Fruit fly (Drosophila melanogaster): ENCODE measurements around the gene scpr-B.

- no peak for TF ChIP-seq CG8119 (GFP tag; IDR thresholded peaks at IDR 0.05)
- no peak for TF ChIP-seq Blimp-1 (GFP tag; optimal IDR thresholded peaks at IDR 0.05)
- TF ChIP-seq fd59A (GFP tag; optimal IDR thresholded peaks at IDR 0.05), result no peak
- TF ChIP-seq CG6854 (GFP tag; optimal IDR thresholded peaks at IDR 0.05), result no peak
- TF ChIP-seq CG11902 (GFP tag; optimal IDR thresholded peaks at IDR 0.05), result no peak
- no peak for TF ChIP-seq OdsH (GFP tag; optimal IDR thresholded peaks at IDR 0.05)
- TF ChIP-seq Sox102F (GFP tag; optimal IDR thresholded peaks at IDR 0.05), result no peak
Observed at dm6 chr3R:11243057-11243740, 2.4 kb upstream of the scpr-B start.

All from whole organism, prepupa.